Worm (Caenorhabditis elegans): ENCODE results near the gene oig-2.

DNA sequence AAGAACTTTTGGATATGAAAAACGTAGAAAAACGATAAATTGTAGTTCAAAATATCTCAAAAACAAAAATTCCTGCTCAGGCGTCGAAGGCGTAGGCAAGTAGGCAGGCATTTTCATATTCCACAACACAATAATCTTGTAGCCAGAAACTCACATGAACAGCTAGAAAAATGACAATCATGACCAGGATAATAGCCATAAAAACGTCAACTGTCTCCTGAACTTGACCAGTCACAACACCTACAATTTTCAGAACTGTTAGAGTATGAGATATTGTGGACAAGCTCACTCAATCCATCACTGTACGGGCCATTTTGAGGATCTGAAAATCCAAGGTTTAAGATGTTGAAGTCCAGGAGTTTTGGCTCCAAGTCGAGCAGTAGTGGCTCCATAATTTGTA lies 10.6 kb downstream of the oig-2 start, which contains the start of gene Y38F1A.7:
- TF ChIP-seq mdl-1 (tag; optimal IDR thresholded peaks at IDR 0.05) (no peak), ces-1 (GFP tag; optimal IDR thresholded peaks at IDR 0.05) (no peak), Y48G9A.11 (GFP tag; IDR thresholded peaks at IDR 0.05) (no peak), fkh-10 (GFP tag; optimal IDR thresholded peaks at IDR 0.05) (no peak), skn-1 (tag; optimal IDR thresholded peaks at IDR 0.05) (no peak), aly-2 (tag; optimal IDR thresholded peaks at IDR 0.05) (no peak), ceh-82 (tag; optimal IDR thresholded peaks at IDR 0.05) (no peak), hlh-11 (tag; optimal IDR thresholded peaks at IDR 0.05) (no peak)

All from whole organism, L4 larva.